Fruit fly (Drosophila melanogaster): ENCODE measurements around the gene CG32655.

The CG32655 gene

DNA sequence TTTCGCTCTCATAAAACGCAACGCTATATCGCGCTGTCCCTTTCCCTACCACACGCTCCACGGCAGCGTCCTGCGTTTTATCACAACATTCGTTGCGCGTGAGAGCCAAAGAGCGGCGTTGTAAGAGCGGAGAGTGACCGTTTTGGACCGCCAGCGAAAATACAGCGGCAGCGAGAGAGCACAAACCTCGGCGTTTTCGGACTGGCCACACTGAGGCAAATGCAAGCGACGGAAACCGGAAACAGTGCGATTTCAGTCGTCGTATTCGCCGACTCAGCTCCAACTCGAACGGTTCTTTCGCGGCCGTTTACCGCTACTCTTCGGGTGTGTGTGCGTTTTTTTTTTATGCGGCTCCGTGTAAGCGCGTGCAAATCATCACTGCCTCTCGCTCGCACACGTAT, 32.1 kb downstream of the CG32655 start (continued):
- peak; percentile 58 for TF ChIP-seq CG12299 (tag; optimal IDR thresholded peaks at IDR 0.05)
- TF ChIP-seq onecut (GFP tag; IDR thresholded peaks at IDR 0.05): peak; percentile 86
- no peak for TF ChIP-seq Gsc (GFP tag; IDR thresholded peaks at IDR 0.05)
- TF ChIP-seq CG1832 (GFP tag; optimal IDR thresholded peaks at IDR 0.05): peak; percentile 66
- no peak for TF ChIP-seq CkIIα-i1 (GFP tag; IDR thresholded peaks at IDR 0.05)
- peak; percentile 3 for TF ChIP-seq corto (GFP tag; optimal IDR thresholded peaks at IDR 0.05)
- TF ChIP-seq vvl (GFP tag; IDR thresholded peaks at IDR 0.05): peak; percentile 84
- TF ChIP-seq CG9215 (GFP tag; IDR thresholded peaks at IDR 0.05): no peak
- TF ChIP-seq Ets65A (GFP tag): peak; percentile 92
- TF ChIP-seq klu (GFP tag; IDR thresholded peaks at IDR 0.05): no peak
- TF ChIP-seq CG9876 (GFP tag; optimal IDR thresholded peaks at IDR 0.05): peak; percentile 65
- TF ChIP-seq lov (optimal IDR thresholded peaks at IDR 0.05): no peak
- TF ChIP-seq lov (GFP tag; IDR thresholded peaks at IDR 0.05): peak; percentile 89; the same call in 2 of the 3 replicates
- TF ChIP-seq CG12219 (GFP tag; optimal IDR thresholded peaks at IDR 0.05): peak; percentile 73
- peak; percentile 43; the same call in 1 of the 2 replicates for TF ChIP-seq CG11696 (GFP tag; IDR thresholded peaks at IDR 0.05)
- TF ChIP-seq CG8924 (tag; optimal IDR thresholded peaks at IDR 0.05): no peak
- peak; percentile 49; the same call in 2 of the 3 replicates for TF ChIP-seq HLH4C (GFP tag; IDR thresholded peaks at IDR 0.05; ENCODE audit: partially characterized antibody)
- peak; percentile 21 for TF ChIP-seq Nf-YC (tag; optimal IDR thresholded peaks at IDR 0.05)
- TF ChIP-seq Oli (tag; optimal IDR thresholded peaks at IDR 0.05): peak; percentile 50
- TF ChIP-seq crp (GFP tag; optimal IDR thresholded peaks at IDR 0.05): peak in 1 of 2 experiments; percentile 33
- TF ChIP-seq CG7987 (GFP tag; optimal IDR thresholded peaks at IDR 0.05): peak; percentile 82
- TF ChIP-seq Scr (GFP tag; IDR thresholded peaks at IDR 0.05; ENCODE audit: partially characterized antibody): peak; percentile 46
- no peak for TF ChIP-seq slou (GFP tag; optimal IDR thresholded peaks at IDR 0.05)
- TF ChIP-seq CG17186 (GFP tag; optimal IDR thresholded peaks at IDR 0.05): peak; percentile 54
- TF ChIP-seq ttk (GFP tag; IDR thresholded peaks at IDR 0.05): peak; percentile 57
- TF ChIP-seq Sry-β (GFP tag; optimal IDR thresholded peaks at IDR 0.05): peak; percentile 11
- TF ChIP-seq Hand (GFP tag; optimal IDR thresholded peaks at IDR 0.05): peak; percentile 67
- TF ChIP-seq CG3847 (GFP tag; IDR thresholded peaks at IDR 0.05): peak; percentile 37; the same call in 1 of the 2 replicates
- TF ChIP-seq Trl (optimal IDR thresholded peaks at IDR 0.05): peak; percentile 89 to 97
- TF ChIP-seq Trl (GFP tag; optimal IDR thresholded peaks at IDR 0.05): peak; percentile 80
- peak; percentile 79 for TF ChIP-seq Side (GFP tag; optimal IDR thresholded peaks at IDR 0.05)
- TF ChIP-seq CG7786 (GFP tag; optimal IDR thresholded peaks at IDR 0.05): peak; percentile 34
- peak; percentile 70 for TF ChIP-seq pfk (GFP tag; optimal IDR thresholded peaks at IDR 0.05)
- no peak for TF ChIP-seq da (GFP tag; optimal IDR thresholded peaks at IDR 0.05)
- TF ChIP-seq odd (GFP tag; optimal IDR thresholded peaks at IDR 0.05): peak; percentile 86
- TF ChIP-seq CG8281 (tag; optimal IDR thresholded peaks at IDR 0.05): peak; percentile 31
- TF ChIP-seq H2.0 (GFP tag; IDR thresholded peaks at IDR 0.05): peak; percentile 44; the same call in 1 of the 2 replicates
- TF ChIP-seq sens-2 (GFP tag; IDR thresholded peaks at IDR 0.05): peak; percentile 82
- peak; percentile 60 for TF ChIP-seq CG2202 (tag; optimal IDR thresholded peaks at IDR 0.05)
- peak; percentile 65 for TF ChIP-seq CG17359 (tag; optimal IDR thresholded peaks at IDR 0.05)
- peak; percentile 79 for TF ChIP-seq CG15514 (GFP tag; optimal IDR thresholded peaks at IDR 0.05)
- peak; percentile 77 for TF ChIP-seq CG1603 (tag; optimal IDR thresholded peaks at IDR 0.05)
- peak; percentile 54 for TF ChIP-seq CG18011 (GFP tag; optimal IDR thresholded peaks at IDR 0.05)
- TF ChIP-seq mld (GFP tag; IDR thresholded peaks at IDR 0.05; ENCODE audit: partially characterized antibody): no peak
- peak; percentile 18 for TF ChIP-seq Sox102F (GFP tag; optimal IDR thresholded peaks at IDR 0.05)
- peak; percentile 53; the same call in 1 of the 2 replicates for TF ChIP-seq Bgb (GFP tag; IDR thresholded peaks at IDR 0.05; ENCODE audit: partially characterized antibody)
- peak; percentile 48 to 69 for TF ChIP-seq Hr51 (GFP tag; optimal IDR thresholded peaks at IDR 0.05)
- no peak for TF ChIP-seq Neu2 (GFP tag; optimal IDR thresholded peaks at IDR 0.05; ENCODE audit: borderline replicate concordance)
- TF ChIP-seq CG1602 (GFP tag; optimal IDR thresholded peaks at IDR 0.05): no peak
- no peak for TF ChIP-seq Usf (GFP tag; optimal IDR thresholded peaks at IDR 0.05)

Measured in whole organism, embryonic.